Worm (Caenorhabditis elegans): ENCODE data around the gene xpo-1.

The xpo-1 gene

ce11 chrV:7857931-7858330 is 53.1 kb downstream of the xpo-1 start, which contains the start of gene C37C3.1 (continued):
- TF ChIP-seq F55B11.4 (tag; optimal IDR thresholded peaks at IDR 0.05; ENCODE audit: borderline replicate concordance, insufficient read depth) (no peak), snpc-1.1 (tag; optimal IDR thresholded peaks at IDR 0.05; ENCODE audit: insufficient read depth) (peak; percentile 1), T26A5.8 (tag; optimal IDR thresholded peaks at IDR 0.05) (peak; percentile 11), lir-1 (GFP tag; conservative IDR thresholded peaks at IDR 0.05) (no peak), lsy-27 (tag; optimal IDR thresholded peaks at IDR 0.05; ENCODE audit: borderline replicate concordance, insufficient read depth) (no peak), hmg-20 (GFP tag; IDR thresholded peaks at IDR 0.05) (peak; percentile 70), fkh-3 (tag; optimal IDR thresholded peaks at IDR 0.05) (no peak), ceh-40 (GFP tag; IDR thresholded peaks at IDR 0.05) (no peak), Y53F4B.3 (GFP tag; IDR thresholded peaks at IDR 0.05) (no peak), cebp-2 (GFP tag; IDR thresholded peaks at IDR 0.05) (no peak), ccch-3 (GFP tag; optimal IDR thresholded peaks at IDR 0.05) (no peak), let-607 (tag; optimal IDR thresholded peaks at IDR 0.05) (no peak), madf-10 (tag; optimal IDR thresholded peaks at IDR 0.05) (no peak), ceh-79 (tag; optimal IDR thresholded peaks at IDR 0.05) (no peak), pbrm-1 (GFP tag; IDR thresholded peaks at IDR 0.05) (no peak), sptf-2 (GFP tag; optimal IDR thresholded peaks at IDR 0.05) (no peak), ztf-25 (GFP tag; IDR thresholded peaks at IDR 0.05) (no peak), Y53G8AR.9 (GFP tag; conservative IDR thresholded peaks at IDR 0.05) (no peak), snpc-4 (GFP tag; optimal IDR thresholded peaks at IDR 0.05) (peak; percentile 9), snpc-4 (tag; optimal IDR thresholded peaks at IDR 0.05) (peak in 2 of 4 experiments; percentile 24 to 39), sea-2 (GFP tag; IDR thresholded peaks at IDR 0.05) (no peak), ZK185.1 (tag; optimal IDR thresholded peaks at IDR 0.05; ENCODE audit: poor library complexity, severe bottlenecking) (no peak), hsf-1 (GFP tag; IDR thresholded peaks at IDR 0.05) (peak; percentile 76), gei-17 (GFP tag; optimal IDR thresholded peaks at IDR 0.05) (no peak), egl-44 (GFP tag; IDR thresholded peaks at IDR 0.05) (no peak), ceh-27 (GFP tag; optimal IDR thresholded peaks at IDR 0.05) (no peak), nfya-1 (tag; optimal IDR thresholded peaks at IDR 0.05; ENCODE audit: borderline replicate concordance, insufficient read depth) (no peak), T07F8.4 (tag; optimal IDR thresholded peaks at IDR 0.05) (no peak), aptf-2 (GFP tag; conservative IDR thresholded peaks at IDR 0.05) (no peak), ztf-3 (GFP tag; optimal IDR thresholded peaks at IDR 0.05) (no peak), B0336.3 (GFP tag; IDR thresholded peaks at IDR 0.05) (peak; percentile 64; the same call in 1 of the 2 replicates), Y56A3A.18 (GFP tag; IDR thresholded peaks at IDR 0.05) (no peak; the same call in 1 of the 2 replicates), ztf-26 (tag; optimal IDR thresholded peaks at IDR 0.05) (no peak), nfyb-1 (GFP tag; IDR thresholded peaks at IDR 0.05) (peak; percentile 85), lsl-1 (GFP tag; optimal IDR thresholded peaks at IDR 0.05) (no peak), nhr-90 (tag; optimal IDR thresholded peaks at IDR 0.05) (no peak), lin-40 (tag; optimal IDR thresholded peaks at IDR 0.05) (peak; percentile 3), B0035.1 (tag; optimal IDR thresholded peaks at IDR 0.05) (peak; percentile 15), C06A6.2 (GFP tag; conservative IDR thresholded peaks at IDR 0.05) (no peak), xnd-1 (tag; optimal IDR thresholded peaks at IDR 0.05) (no peak), unc-130 (GFP tag; optimal IDR thresholded peaks at IDR 0.05) (no peak), athp-1 (tag; optimal IDR thresholded peaks at IDR 0.05) (no peak), nhr-27 (tag; optimal IDR thresholded peaks at IDR 0.05) (no peak), madf-8 (GFP tag; conservative IDR thresholded peaks at IDR 0.05) (no peak), ceh-91 (GFP tag; IDR thresholded peaks at IDR 0.05) (no peak), madf-6 (GFP tag; IDR thresholded peaks at IDR 0.05) (peak; percentile 45), K11D2.4 (GFP tag; IDR thresholded peaks at IDR 0.05) (no peak), cebp-1 (GFP tag; IDR thresholded peaks at IDR 0.05) (0 out of 2 replicates have a peak, but pooled peaks have one; percentile 13), cebp-1 (tag; optimal IDR thresholded peaks at IDR 0.05) (peak; percentile 48)
